Fruit fly (Drosophila melanogaster) whole organism, prepupa: Measurements from ENCODE around the gene CG15643.

Source experiments
- Blimp-1 ChIP-seq: fragments of 200-800 bp; sonication (Bioruptor generic); optimal IDR thresholded peaks from 3 replicates; lab custom pipeline; 2017; ENCODE audit warnings: missing biosample characterization, missing genetic modification characterization, mild to moderate bottlenecking, moderate library complexity, missing genetic modification reagents
- CG10631 ChIP-seq: fragments of 200-800 bp; sonication (Bioruptor generic); optimal IDR thresholded peaks from 2 replicates; lab custom pipeline; 2016; ENCODE audit warnings: missing biosample characterization, missing genetic modification characterization
- CG11294 ChIP-seq: fragments of 200-800 bp; sonication (Bioruptor generic); IDR thresholded peaks from 2 replicates; pipeline ENCODE4 v1.3.6; 2022; ENCODE audit warnings: missing biosample characterization, missing genetic modification characterization
- CG11762 ChIP-seq: fragments of 200-800 bp; sonication (Bioruptor generic); optimal IDR thresholded peaks from 3 replicates; lab custom pipeline; 2016; ENCODE audit warnings: missing biosample characterization, missing genetic modification characterization; ENCODE audit not compliant: insufficient read depth
- CG15336 ChIP-seq: fragments of 200-800 bp; sonication (Bioruptor generic); IDR thresholded peaks from 2 replicates; pipeline ENCODE4 v1.3.6; 2022; ENCODE audit warnings: missing biosample characterization, missing genetic modification characterization
- CG1621 ChIP-seq: fragments of 200-800 bp; sonication (Bioruptor generic); optimal IDR thresholded peaks from 3 replicates; lab custom pipeline; 2018; ENCODE audit warnings: missing biosample characterization, mild to moderate bottlenecking, missing genetic modification characterization
- CG3032 ChIP-seq: fragments of 200-800 bp; optimal IDR thresholded peaks from 2 replicates; lab custom pipeline; 2019; ENCODE audit warnings: missing biosample characterization, mild to moderate bottlenecking, missing genetic modification characterization, moderate library complexity
- CG31627 ChIP-seq: fragments of 200-800 bp; sonication (Bioruptor generic); optimal IDR thresholded peaks from 3 replicates; lab custom pipeline; 2016; ENCODE audit warnings: missing biosample characterization, missing genetic modification characterization
- CG34406 ChIP-seq: fragments of 200-800 bp; sonication (Bioruptor generic); optimal IDR thresholded peaks from 3 replicates; lab custom pipeline; 2016; ENCODE audit warnings: missing biosample characterization, missing genetic modification characterization
- CG3919 ChIP-seq: fragments of 200-800 bp; sonication (Bioruptor generic); optimal IDR thresholded peaks from 3 replicates; lab custom pipeline; 2016; ENCODE audit warnings: missing biosample characterization, missing genetic modification characterization
- CG4318 ChIP-seq: fragments of 200-800 bp; sonication (Bioruptor generic); optimal IDR thresholded peaks from 3 replicates; lab custom pipeline; 2017; ENCODE audit warnings: missing biosample characterization, mild to moderate bottlenecking, missing genetic modification characterization
- CG6163 ChIP-seq: fragments of 200-800 bp; sonication (Bioruptor generic); IDR thresholded peaks from 3 replicates; pipeline ENCODE4 v1.3.6; 2022; ENCODE audit warnings: missing biosample characterization, missing genetic modification characterization
- CG6276 ChIP-seq: fragments of 200-800 bp; sonication (Bioruptor generic); optimal IDR thresholded peaks from 2 replicates; lab custom pipeline; 2017; ENCODE audit warnings: missing biosample characterization, mild to moderate bottlenecking, missing genetic modification characterization
- CG6792 ChIP-seq: fragments of 200-800 bp; sonication (Bioruptor generic); optimal IDR thresholded peaks from 3 replicates; lab custom pipeline; 2016; ENCODE audit warnings: missing biosample characterization, missing genetic modification characterization
- CG6808 ChIP-seq: fragments of 200-800 bp; sonication (Bioruptor generic); optimal IDR thresholded peaks from 3 replicates; lab custom pipeline; 2017; ENCODE audit warnings: missing biosample characterization, missing genetic modification characterization, mild to moderate bottlenecking, moderate library complexity, missing genetic modification reagents
- CG6854 ChIP-seq: fragments of 200-800 bp; sonication (Bioruptor generic); optimal IDR thresholded peaks from 2 replicates; lab custom pipeline; 2017; ENCODE audit warnings: missing biosample characterization, mild to moderate bottlenecking, missing genetic modification characterization
- CG8119 ChIP-seq: fragments of 200-800 bp; sonication (Bioruptor generic); IDR thresholded peaks from 3 replicates; pipeline ENCODE4 v1.3.6; 2022; ENCODE audit warnings: missing biosample characterization, missing genetic modification characterization
- CG8319 ChIP-seq: fragments of 200-800 bp; sonication (Bioruptor generic); optimal IDR thresholded peaks from 3 replicates; lab custom pipeline; 2016; ENCODE audit warnings: missing biosample characterization, missing genetic modification characterization
- CG8632 ChIP-seq: fragments of 200-800 bp; sonication (Bioruptor generic); optimal IDR thresholded peaks from 3 replicates; lab custom pipeline; 2016; ENCODE audit warnings: missing biosample characterization, missing genetic modification characterization
- CG9139 ChIP-seq: fragments of 200-800 bp; sonication (Bioruptor generic); optimal IDR thresholded peaks from 3 replicates; lab custom pipeline; 2017; ENCODE audit warnings: missing biosample characterization, mild to moderate bottlenecking, missing genetic modification characterization
- Eip75B ChIP-seq: fragments of 200-800 bp; sonication (Bioruptor generic); optimal IDR thresholded peaks from 3 replicates; lab custom pipeline; 2016; ENCODE audit warnings: missing biosample characterization, missing genetic modification characterization
- Eip93F ChIP-seq: fragments of 200-800 bp; sonication (Bioruptor generic); optimal IDR thresholded peaks from 2 replicates; lab custom pipeline; 2016; ENCODE audit warnings: missing biosample characterization, mild to moderate bottlenecking, missing genetic modification characterization
- Ets21C ChIP-seq: fragments of 200-800 bp; sonication (Bioruptor generic); optimal IDR thresholded peaks from 3 replicates; lab custom pipeline; 2016; ENCODE audit warnings: missing biosample characterization, missing genetic modification characterization
- Ets96B ChIP-seq: fragments of 200-800 bp; optimal IDR thresholded peaks from 2 replicates; lab custom pipeline; 2019; ENCODE audit warnings: missing biosample characterization, mild to moderate bottlenecking, missing genetic modification characterization, moderate library complexity
- Gug ChIP-seq: fragments of 200-800 bp; sonication (Bioruptor generic); IDR thresholded peaks from 2 replicates; pipeline ENCODE4 v1.3.6; 2022; ENCODE audit warnings: missing biosample characterization, missing genetic modification characterization
- Hr38 ChIP-seq: sonication (Bioruptor generic); optimal IDR thresholded peaks from 2 replicates; lab custom pipeline; 2016; ENCODE audit warnings: missing biosample characterization, missing genetic modification characterization
- Hr39 ChIP-seq: fragments of 200-800 bp; sonication (Bioruptor generic); optimal IDR thresholded peaks from 2 replicates; lab custom pipeline; 2016; ENCODE audit warnings: missing biosample characterization, missing genetic modification characterization
- Lpt ChIP-seq: fragments of 200-800 bp; sonication (Bioruptor generic); optimal IDR thresholded peaks from 3 replicates; lab custom pipeline; 2016; ENCODE audit warnings: missing biosample characterization, missing genetic modification characterization
- Met ChIP-seq: fragments of 200-800 bp; sonication (Bioruptor generic); optimal IDR thresholded peaks from 3 replicates; lab custom pipeline; 2016; ENCODE audit warnings: missing biosample characterization, missing genetic modification characterization
- OdsH ChIP-seq: fragments of 200-800 bp; sonication (Bioruptor generic); optimal IDR thresholded peaks from 3 replicates; lab custom pipeline; 2016; ENCODE audit warnings: missing biosample characterization, missing genetic modification characterization
- Smox ChIP-seq: fragments of 200-800 bp; sonication (Bioruptor generic); optimal IDR thresholded peaks from 3 replicates; lab custom pipeline; 2016; ENCODE audit warnings: missing biosample characterization, missing genetic modification characterization
- Sox102F ChIP-seq: fragments of 200-800 bp; sonication (Bioruptor generic); optimal IDR thresholded peaks from 2 replicates; lab custom pipeline; 2016; ENCODE audit warnings: missing biosample characterization, mild to moderate bottlenecking, missing genetic modification characterization
- achi ChIP-seq: fragments of 200-800 bp; sonication (Bioruptor generic); optimal IDR thresholded peaks from 3 replicates; lab custom pipeline; 2016; ENCODE audit warnings: missing biosample characterization, missing genetic modification characterization
- acj6 ChIP-seq: fragments of 200-800 bp; sonication (Bioruptor generic); optimal IDR thresholded peaks from 3 replicates; lab custom pipeline; 2016; ENCODE audit warnings: missing biosample characterization, missing genetic modification characterization
- cyc ChIP-seq: fragments of 200-800 bp; sonication (Bioruptor generic); optimal IDR thresholded peaks from 3 replicates; lab custom pipeline; 2016; ENCODE audit warnings: missing biosample characterization, missing genetic modification characterization
- dac ChIP-seq: fragments of 200-800 bp; sonication (Bioruptor generic); optimal IDR thresholded peaks from 2 replicates; lab custom pipeline; 2017; ENCODE audit warnings: missing biosample characterization, mild to moderate bottlenecking, missing genetic modification characterization
- dsx ChIP-seq: fragments of 200-800 bp; optimal IDR thresholded peaks from 3 replicates; lab custom pipeline; 2019; ENCODE audit warnings: missing biosample characterization, mild to moderate bottlenecking, missing genetic modification characterization, moderate library complexity; ENCODE audit not compliant: poor library complexity, severe bottlenecking
- fd59A ChIP-seq: fragments of 200-800 bp; sonication (Bioruptor generic); optimal IDR thresholded peaks from 2 replicates; lab custom pipeline; 2017; ENCODE audit warnings: missing biosample characterization, mild to moderate bottlenecking, missing genetic modification characterization, missing genetic modification reagents
- fkh ChIP-seq: fragments of 200-800 bp; sonication (Bioruptor generic); optimal IDR thresholded peaks from 3 replicates; lab custom pipeline; 2017; ENCODE audit warnings: missing biosample characterization, mild to moderate bottlenecking, missing genetic modification characterization, moderate library complexity
- lz ChIP-seq: fragments of 200-800 bp; sonication (Bioruptor generic); optimal IDR thresholded peaks from 3 replicates; lab custom pipeline; 2016; ENCODE audit warnings: missing biosample characterization, missing genetic modification characterization
- net ChIP-seq: fragments of 200-800 bp; sonication (Bioruptor generic); optimal IDR thresholded peaks from 3 replicates; lab custom pipeline; 2016; ENCODE audit warnings: missing biosample characterization, missing genetic modification characterization
- pdm3 ChIP-seq: fragments of 200-800 bp; sonication (Bioruptor generic); optimal IDR thresholded peaks from 3 replicates; lab custom pipeline; 2016; ENCODE audit warnings: missing biosample characterization, missing genetic modification characterization
- salr ChIP-seq, 2 experiments: fragments of 200-800 bp; sonication (Bioruptor generic); optimal IDR thresholded peaks; 3 replicates each; lab custom pipeline; 2016 to 2018; ENCODE audit warnings: missing biosample characterization in 2 of 2, missing genetic modification characterization in 2 of 2, mild to moderate bottlenecking in 1 of 2
- spab ChIP-seq: fragments of 200-800 bp; sonication (Bioruptor generic); optimal IDR thresholded peaks from 2 replicates; lab custom pipeline; 2017; ENCODE audit warnings: missing biosample characterization, mild to moderate bottlenecking, missing genetic modification characterization, missing genetic modification reagents
- ss ChIP-seq, 2 experiments: fragments of 200-800 bp; sonication (Bioruptor generic); optimal IDR thresholded peaks; 2 replicates in 1 of 2; 3 replicates in 1 of 2; lab custom pipeline; 2017 to 2018; ENCODE audit warnings: mild to moderate bottlenecking in 2 of 2, missing biosample characterization in 2 of 2, missing genetic modification characterization in 2 of 2, moderate library complexity in 1 of 2
- svp ChIP-seq: fragments of 200-800 bp; sonication (Bioruptor generic); peaks from one replicate; lab custom pipeline; 2016; ENCODE audit warnings: missing biosample characterization, missing genetic modification characterization
- topi ChIP-seq: fragments of 200-800 bp; sonication (Bioruptor generic); optimal IDR thresholded peaks from 3 replicates; lab custom pipeline; 2016; ENCODE audit warnings: missing biosample characterization, missing genetic modification characterization
- vri ChIP-seq: fragments of 200-800 bp; sonication (Bioruptor generic); optimal IDR thresholded peaks from 3 replicates; lab custom pipeline; 2016; ENCODE audit warnings: missing biosample characterization, mild to moderate bottlenecking, missing genetic modification characterization

CG15643 gene

dm6 chrX:15554256-15554678 is 17.7 kb downstream of the CG15643 start, which contains the start of gene Ac13E (continued):
- TF ChIP-seq lz (GFP tag; lab: Kevin White, UChicago) (peak; percentile 95), Lpt (peak; percentile 89), CG6854 (GFP tag; lab: Kevin White, UChicago) (peak; percentile 88), CG15336 (GFP tag; lab: Robert Waterston, UW) (peak; percentile 89), CG10631 (peak; percentile 87), CG34406 (peak; percentile 92), Eip93F (GFP tag; lab: Kevin White, UChicago) (peak; percentile 76), CG8632 (GFP tag; lab: Kevin White, UChicago) (peak; percentile 91), Blimp-1 (GFP tag; lab: Kevin White, UChicago) (peak; percentile 77), Gug (GFP tag; lab: Robert Waterston, UW) (peak; percentile 85), svp (GFP tag; lab: Kevin White, UChicago) (peak; percentile 98), Met (GFP tag; lab: Kevin White, UChicago) (peak; percentile 94), achi (GFP tag; lab: Kevin White, UChicago) (peak; percentile 92), fd59A (GFP tag; lab: Kevin White, UChicago) (peak; percentile 87), acj6 (GFP tag; lab: Kevin White, UChicago) (peak; percentile 92), topi (GFP tag; lab: Kevin White, UChicago) (peak; percentile 94), CG1621 (tag; lab: Kevin White, UChicago) (peak; percentile 90)

- no peak for TF ChIP-seq CG9139
- TF ChIP-seq Smox (GFP tag; lab: Kevin White, UChicago) = peak; percentile 50
- peak; percentile 16 to 67 for TF ChIP-seq ss (GFP tag; optimal IDR thresholded peaks at IDR 0.05; lab: Kevin White, UChicago)
- TF ChIP-seq CG1621 (tag; lab: Kevin White, UChicago) = no peak
- peak; percentile 36 for TF ChIP-seq OdsH
- TF ChIP-seq dac = no peak
- no peak for TF ChIP-seq Eip93F (GFP tag; lab: Kevin White, UChicago)
- peak; percentile 31 for TF ChIP-seq CG3032 (tag; lab: Kevin White, UChicago)
- peak; percentile 39 for TF ChIP-seq achi (GFP tag; lab: Kevin White, UChicago)
- TF ChIP-seq CG8632 (GFP tag; lab: Kevin White, UChicago) = peak; percentile 40
- peak; percentile 33 for TF ChIP-seq pdm3 (GFP tag; lab: Kevin White, UChicago)
- no peak for TF ChIP-seq CG11294 (GFP tag; lab: Robert Waterston, UW)
- peak; percentile 3 for TF ChIP-seq spab (GFP tag; lab: Kevin White, UChicago)
- TF ChIP-seq CG4318 (GFP tag; lab: Kevin White, UChicago) = no peak
- no peak for TF ChIP-seq Hr38
- peak; percentile 53 for TF ChIP-seq CG6792 (GFP tag; lab: Kevin White, UChicago)
- peak; percentile 21 for TF ChIP-seq CG6808 (GFP tag; lab: Kevin White, UChicago)
- TF ChIP-seq CG6276 (GFP tag; lab: Kevin White, UChicago) = peak; percentile 9
- peak; percentile 48 for TF ChIP-seq Met (GFP tag; lab: Kevin White, UChicago)
- TF ChIP-seq CG31627 (GFP tag; lab: Kevin White, UChicago) = peak; percentile 51
- no peak for TF ChIP-seq Gug (GFP tag; lab: Robert Waterston, UW)
- TF ChIP-seq Sox102F (GFP tag; lab: Kevin White, UChicago) = peak; percentile 49
- TF ChIP-seq CG6163 (GFP tag; lab: Robert Waterston, UW) = 0 out of 3 replicates have a peak, but pooled peaks have one; percentile 23
- no peak for TF ChIP-seq Blimp-1 (GFP tag; lab: Kevin White, UChicago)
- peak; percentile 65 for TF ChIP-seq lz (GFP tag; lab: Kevin White, UChicago)
- peak; percentile 40 for TF ChIP-seq net (GFP tag; lab: Kevin White, UChicago)
- peak; percentile 33 for TF ChIP-seq CG11762 (GFP tag; lab: Kevin White, UChicago)
- TF ChIP-seq CG8319 = no peak
- peak; percentile 25 for TF ChIP-seq Ets96B
- TF ChIP-seq salr (GFP tag; optimal IDR thresholded peaks at IDR 0.05; lab: Kevin White, UChicago) = peak in 1 of 2 experiments; percentile 48
- peak; percentile 18 for TF ChIP-seq Ets21C (GFP tag; lab: Kevin White, UChicago)
- no peak for TF ChIP-seq CG15336 (GFP tag; lab: Robert Waterston, UW)
- TF ChIP-seq CG3919 (GFP tag; lab: Kevin White, UChicago) = peak; percentile 46
- no peak for TF ChIP-seq fkh (GFP tag; lab: Kevin White, UChicago)
- peak; percentile 47 for TF ChIP-seq Hr39 (GFP tag; lab: Kevin White, UChicago)
- TF ChIP-seq CG8119 (GFP tag; lab: Robert Waterston, UW) = peak; percentile 18; the same call in 1 of the 3 replicates
- TF ChIP-seq dsx = peak; percentile 43
- peak; percentile 7 for TF ChIP-seq vri (GFP tag; lab: Kevin White, UChicago)
- TF ChIP-seq Eip75B (GFP tag; lab: Kevin White, UChicago) = peak; percentile 73
- peak; percentile 33 for TF ChIP-seq cyc
- peak; percentile 79 for TF ChIP-seq svp (GFP tag; lab: Kevin White, UChicago)
These were observed 19.5 kb downstream of the CG15643 start for dm6 chrX:15552472-15552888.
